Fruit fly (Drosophila melanogaster) whole organism, embryonic: ENCODE results near the gene Tbcc.

ENCODE experiments used
- Blimp-1 ChIP-seq: fragments of 200-800 bp; sonication (Bioruptor generic); optimal IDR thresholded peaks from 3 replicates; lab custom pipeline; 2018; ENCODE audit warnings: missing biosample characterization, missing genetic modification characterization, mild to moderate bottlenecking, moderate library complexity, missing genetic modification reagents
- E2f2 ChIP-seq: fragments of 200-800 bp; sonication (Bioruptor generic); IDR thresholded peaks from 2 replicates; pipeline ENCODE4 v1.3.6; 2022; ENCODE audit warnings: missing biosample characterization, missing genetic modification characterization
- eyg ChIP-seq: fragments of 200-800 bp; sonication (Bioruptor generic); optimal IDR thresholded peaks from 3 replicates; lab custom pipeline; 2016; ENCODE audit warnings: missing biosample characterization, missing genetic modification characterization
- grau ChIP-seq: fragments of 200-800 bp; optimal IDR thresholded peaks from 3 replicates; lab custom pipeline; 2019; ENCODE audit warnings: missing biosample characterization, mild to moderate bottlenecking, missing genetic modification characterization, moderate library complexity

Gene Tbcc

DNA sequence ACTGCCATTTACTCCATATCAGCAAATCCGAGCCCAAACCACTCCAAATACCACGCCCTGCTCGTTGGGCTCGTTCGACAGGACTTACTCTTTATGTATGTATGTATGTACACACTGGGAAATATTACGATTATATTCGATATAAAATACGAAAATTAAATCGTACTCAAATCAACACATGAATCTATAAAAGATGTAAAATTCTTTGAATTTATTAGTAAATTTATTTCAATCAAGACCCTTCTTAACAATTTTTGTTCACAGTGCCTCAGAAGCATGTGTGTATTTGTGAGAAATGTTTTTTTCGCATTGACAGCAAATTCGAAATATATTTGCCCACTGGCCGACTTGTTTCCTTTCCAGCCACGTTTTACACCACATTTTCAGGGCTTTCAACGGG is 41.3 kb downstream of the Tbcc start (continued):
- TF ChIP-seq Blimp-1 (GFP tag; lab: Kevin White, UChicago) (peak; percentile 22), grau (tag; lab: Kevin White, UChicago) (peak; percentile 33), eyg (no peak), E2f2 (GFP tag; lab: Robert Waterston, UW) (no peak)
- TF ChIP-seq, all 482 proteins: peak for 48
